Worm (Caenorhabditis elegans): Measurements from ENCODE around the gene srsy-2.
A peak's percentile ranks its signal among the peaks of the same experiment; 100 is the strongest.

The srsy-2 gene

DNA sequence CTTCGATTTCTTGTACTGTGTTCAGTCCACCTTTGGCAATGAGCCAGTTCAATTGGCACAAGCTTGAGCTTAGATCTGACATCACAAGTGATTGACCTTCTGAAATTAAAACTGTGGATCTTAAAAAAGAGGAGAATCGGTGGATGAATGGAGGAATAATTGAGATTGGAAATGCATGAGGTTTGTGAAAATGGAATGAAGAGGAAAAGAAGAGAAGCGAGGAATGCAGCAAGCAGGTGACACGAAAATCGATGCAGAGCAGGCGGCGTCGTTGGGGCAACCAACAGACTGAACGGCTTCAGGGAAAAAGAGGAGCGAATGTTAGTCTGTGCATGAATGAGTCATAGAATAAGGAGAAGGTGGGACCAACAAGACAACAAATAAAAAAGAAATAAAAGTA is 35.6 kb downstream of the srsy-2 start, which contains the start of gene fkh-8:
TSS of gene fkh-8 (minus strand) at position 101 of the 400 bp plus-strand sequence.
- TF ChIP-seq hlh-30 (tag; optimal IDR thresholded peaks at IDR 0.05; ENCODE audit: insufficient read depth) (peak; percentile 2), ceh-48 (tag; optimal IDR thresholded peaks at IDR 0.05) (peak; percentile 64), unc-86 (tag; optimal IDR thresholded peaks at IDR 0.05) (no peak)

DNA sequence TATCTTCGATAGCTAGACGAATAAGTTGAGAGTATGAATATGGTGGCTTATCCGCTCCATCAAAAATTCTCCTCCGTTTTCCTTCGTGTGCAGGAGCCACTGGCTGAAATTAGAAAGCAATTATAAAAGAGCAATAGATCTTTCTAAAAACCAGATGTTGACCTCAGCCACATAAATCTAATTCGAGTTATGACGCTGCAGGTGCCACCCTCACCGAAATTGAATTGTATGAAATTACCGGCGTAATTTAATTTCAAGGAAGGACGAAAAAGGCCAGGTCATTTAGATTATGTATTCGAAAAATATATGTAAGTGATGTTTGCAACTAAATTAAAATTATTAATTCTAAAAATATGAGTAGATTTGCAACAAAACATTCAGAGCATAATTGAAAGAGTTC is 36.1 kb downstream of the srsy-2 start:
- TF ChIP-seq hlh-6 (tag; optimal IDR thresholded peaks at IDR 0.05) (no peak), unc-42 (tag; optimal IDR thresholded peaks at IDR 0.05) (peak; percentile 73), pros-1 (tag; optimal IDR thresholded peaks at IDR 0.05) (no peak), madf-2 (tag; optimal IDR thresholded peaks at IDR 0.05) (no peak)

- TF ChIP-seq ceh-18 (tag; optimal IDR thresholded peaks at IDR 0.05) (peak; percentile 26), madf-2 (tag; optimal IDR thresholded peaks at IDR 0.05) (no peak)
These were observed 45.6 kb downstream of the srsy-2 start for ce11 chrII:6181337-6181736.

DNA sequence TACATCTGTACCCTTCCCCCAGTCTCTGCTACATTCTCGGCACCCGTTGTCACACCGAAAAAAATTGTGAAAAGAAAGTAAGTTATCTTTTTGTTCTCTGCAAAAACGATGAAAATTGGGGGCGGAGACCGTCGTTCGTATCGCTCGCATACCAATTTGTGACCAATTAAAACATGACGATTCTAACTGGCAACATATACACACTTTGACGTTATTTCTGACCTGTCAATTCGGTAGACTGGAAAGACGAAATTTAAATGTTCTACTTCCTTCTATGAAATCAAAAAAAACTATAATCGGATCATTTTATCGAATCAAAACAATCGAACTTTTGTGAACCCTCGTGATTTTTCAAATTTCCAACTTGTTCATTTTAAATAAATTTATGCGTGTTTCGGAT is 46.3 kb downstream of the srsy-2 start:
- TF ChIP-seq K02D7.2 (tag; optimal IDR thresholded peaks at IDR 0.05) (no peak), pha-2 (tag; optimal IDR thresholded peaks at IDR 0.05) (no peak), ceh-45 (GFP tag; IDR thresholded peaks at IDR 0.05) (no peak), sox-2 (GFP tag; IDR thresholded peaks at IDR 0.05) (no peak), odd-2 (tag; optimal IDR thresholded peaks at IDR 0.05) (no peak), sdc-2 (tag; optimal IDR thresholded peaks at IDR 0.05) (no peak), lin-11 (tag; optimal IDR thresholded peaks at IDR 0.05) (no peak), ceh-48 (tag; optimal IDR thresholded peaks at IDR 0.05) (no peak), pqm-1 (tag; optimal IDR thresholded peaks at IDR 0.05) (no peak), ceh-31 (tag; optimal IDR thresholded peaks at IDR 0.05) (no peak), ztf-16 (tag; optimal IDR thresholded peaks at IDR 0.05) (no peak), ceh-18 (tag; optimal IDR thresholded peaks at IDR 0.05) (no peak), fkh-10 (GFP tag; optimal IDR thresholded peaks at IDR 0.05) (no peak), hlh-30 (tag; optimal IDR thresholded peaks at IDR 0.05; ENCODE audit: insufficient read depth) (no peak)

ce11 chrII:6179531-6179930 is 47.4 kb downstream of the srsy-2 start, which contains the start of gene F40H3.1:
Gene F40H3.1, plus strand, starts transcription at chrII:6179831.
- TF ChIP-seq ttx-3 (tag; optimal IDR thresholded peaks at IDR 0.05) (no peak), pha-4 (tag; optimal IDR thresholded peaks at IDR 0.05) (no peak), mec-3 (tag; optimal IDR thresholded peaks at IDR 0.05; ENCODE audit: borderline replicate concordance) (no peak), K09A11.1 (tag; optimal IDR thresholded peaks at IDR 0.05; ENCODE audit: insufficient read depth) (no peak), sox-4 (tag; optimal IDR thresholded peaks at IDR 0.05) (no peak), nhr-11 (tag; optimal IDR thresholded peaks at IDR 0.05) (no peak), hlh-30 (tag; optimal IDR thresholded peaks at IDR 0.05; ENCODE audit: insufficient read depth) (no peak), F13H6.1 (tag; optimal IDR thresholded peaks at IDR 0.05) (no peak), ceh-24 (tag; optimal IDR thresholded peaks at IDR 0.05) (no peak), ahr-1 (tag; optimal IDR thresholded peaks at IDR 0.05) (no peak), ref-2 (tag; optimal IDR thresholded peaks at IDR 0.05) (no peak), pax-1 (tag; optimal IDR thresholded peaks at IDR 0.05) (no peak), fkh-6 (tag; optimal IDR thresholded peaks at IDR 0.05) (no peak), fax-1 (tag; optimal IDR thresholded peaks at IDR 0.05) (no peak), fkh-10 (GFP tag; optimal IDR thresholded peaks at IDR 0.05) (no peak), pros-1 (tag; optimal IDR thresholded peaks at IDR 0.05) (no peak)

DNA sequence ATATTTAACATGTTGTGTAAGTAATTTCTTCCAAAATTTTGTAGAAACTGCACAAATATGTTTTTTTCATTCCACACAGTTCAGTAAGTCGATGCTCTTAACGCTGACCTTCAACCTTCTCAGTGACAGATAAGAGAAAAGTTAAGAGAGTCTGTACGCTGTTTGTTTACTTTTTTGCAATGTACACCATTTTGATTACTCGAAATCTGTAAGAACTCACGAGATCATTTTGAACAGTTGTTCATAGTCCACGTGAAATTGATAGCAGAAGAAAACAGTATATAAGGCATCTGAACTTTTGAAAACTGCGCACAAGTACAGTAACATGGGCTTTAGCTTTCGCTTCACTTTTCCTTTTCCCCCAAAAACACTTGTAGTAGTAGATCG is 48.2 kb downstream of the srsy-2 start:
- TF ChIP-seq K02D7.2 (tag; optimal IDR thresholded peaks at IDR 0.05) (no peak), lin-11 (tag; optimal IDR thresholded peaks at IDR 0.05) (no peak), tbx-2 (tag; optimal IDR thresholded peaks at IDR 0.05) (no peak), gmeb-2 (tag; optimal IDR thresholded peaks at IDR 0.05) (no peak), npax-4 (tag; optimal IDR thresholded peaks at IDR 0.05) (no peak), unc-42 (tag; optimal IDR thresholded peaks at IDR 0.05) (no peak), ceh-24 (tag; optimal IDR thresholded peaks at IDR 0.05) (no peak), syd-9 (tag; optimal IDR thresholded peaks at IDR 0.05) (no peak), sox-4 (tag; optimal IDR thresholded peaks at IDR 0.05) (no peak), ceh-18 (tag; optimal IDR thresholded peaks at IDR 0.05) (no peak), sdc-2 (tag; optimal IDR thresholded peaks at IDR 0.05) (no peak), odd-2 (tag; optimal IDR thresholded peaks at IDR 0.05) (no peak), pat-9 (tag; optimal IDR thresholded peaks at IDR 0.05) (no peak), unc-86 (tag; optimal IDR thresholded peaks at IDR 0.05) (no peak), madf-2 (tag; optimal IDR thresholded peaks at IDR 0.05) (no peak), tbx-7 (tag; optimal IDR thresholded peaks at IDR 0.05) (no peak)

All from whole organism, late embryonic.